Fruit fly (Drosophila melanogaster): ENCODE results near the gene dyw.

dm6 chrX:2652124-2652923 lies 41.4 kb downstream of the dyw start:
- TF ChIP-seq CTCF (optimal IDR thresholded peaks at IDR 0.05) (no peak), CG8478 (optimal IDR thresholded peaks at IDR 0.05) (no peak)
